Fruit fly (Drosophila melanogaster) whole organism, prepupa: ENCODE data around the gene CG14963.
A peak's percentile ranks its signal among the peaks of the same experiment; 100 is the strongest.

ENCODE experiments used
- Blimp-1 ChIP-seq: fragments of 200-800 bp; sonication (Bioruptor generic); optimal IDR thresholded peaks from 3 replicates; lab custom pipeline; 2017; ENCODE audit warnings: missing biosample characterization, missing genetic modification characterization, mild to moderate bottlenecking, moderate library complexity, missing genetic modification reagents
- CG10631 ChIP-seq: fragments of 200-800 bp; sonication (Bioruptor generic); optimal IDR thresholded peaks from 2 replicates; lab custom pipeline; 2016; ENCODE audit warnings: missing biosample characterization, missing genetic modification characterization
- CG10669 ChIP-seq: fragments of 200-800 bp; sonication (Bioruptor generic); optimal IDR thresholded peaks from 3 replicates; lab custom pipeline; 2018; ENCODE audit warnings: missing biosample characterization, mild to moderate bottlenecking, missing genetic modification characterization, moderate library complexity
- CG11762 ChIP-seq: fragments of 200-800 bp; sonication (Bioruptor generic); optimal IDR thresholded peaks from 3 replicates; lab custom pipeline; 2016; ENCODE audit warnings: missing biosample characterization, missing genetic modification characterization; ENCODE audit not compliant: insufficient read depth
- CG11902 ChIP-seq: fragments of 200-800 bp; sonication (Bioruptor generic); optimal IDR thresholded peaks from 3 replicates; lab custom pipeline; 2016; ENCODE audit warnings: missing biosample characterization, missing genetic modification characterization
- CG15336 ChIP-seq: fragments of 200-800 bp; sonication (Bioruptor generic); IDR thresholded peaks from 2 replicates; pipeline ENCODE4 v1.3.6; 2022; ENCODE audit warnings: missing biosample characterization, missing genetic modification characterization
- CG1621 ChIP-seq: fragments of 200-800 bp; sonication (Bioruptor generic); optimal IDR thresholded peaks from 3 replicates; lab custom pipeline; 2018; ENCODE audit warnings: missing biosample characterization, mild to moderate bottlenecking, missing genetic modification characterization
- CG16779 ChIP-seq: fragments of 200-800 bp; sonication (Bioruptor generic); optimal IDR thresholded peaks from 3 replicates; lab custom pipeline; 2017; ENCODE audit warnings: missing biosample characterization, mild to moderate bottlenecking, missing genetic modification characterization
- CG3032 ChIP-seq: fragments of 200-800 bp; optimal IDR thresholded peaks from 2 replicates; lab custom pipeline; 2019; ENCODE audit warnings: missing biosample characterization, mild to moderate bottlenecking, missing genetic modification characterization, moderate library complexity
- CG31627 ChIP-seq: fragments of 200-800 bp; sonication (Bioruptor generic); optimal IDR thresholded peaks from 3 replicates; lab custom pipeline; 2016; ENCODE audit warnings: missing biosample characterization, missing genetic modification characterization
- CG32006 ChIP-seq: fragments of 200-800 bp; sonication (Bioruptor generic); optimal IDR thresholded peaks from 3 replicates; lab custom pipeline; 2017; ENCODE audit warnings: missing biosample characterization, mild to moderate bottlenecking, missing genetic modification characterization
- CG34406 ChIP-seq: fragments of 200-800 bp; sonication (Bioruptor generic); optimal IDR thresholded peaks from 3 replicates; lab custom pipeline; 2016; ENCODE audit warnings: missing biosample characterization, missing genetic modification characterization
- CG3919 ChIP-seq: fragments of 200-800 bp; sonication (Bioruptor generic); optimal IDR thresholded peaks from 3 replicates; lab custom pipeline; 2016; ENCODE audit warnings: missing biosample characterization, missing genetic modification characterization
- CG4318 ChIP-seq: fragments of 200-800 bp; sonication (Bioruptor generic); optimal IDR thresholded peaks from 3 replicates; lab custom pipeline; 2017; ENCODE audit warnings: missing biosample characterization, mild to moderate bottlenecking, missing genetic modification characterization
- CG6163 ChIP-seq: fragments of 200-800 bp; sonication (Bioruptor generic); IDR thresholded peaks from 3 replicates; pipeline ENCODE4 v1.3.6; 2022; ENCODE audit warnings: missing biosample characterization, missing genetic modification characterization
- CG6792 ChIP-seq: fragments of 200-800 bp; sonication (Bioruptor generic); optimal IDR thresholded peaks from 3 replicates; lab custom pipeline; 2016; ENCODE audit warnings: missing biosample characterization, missing genetic modification characterization
- CG6808 ChIP-seq: fragments of 200-800 bp; sonication (Bioruptor generic); optimal IDR thresholded peaks from 3 replicates; lab custom pipeline; 2017; ENCODE audit warnings: missing biosample characterization, missing genetic modification characterization, mild to moderate bottlenecking, moderate library complexity, missing genetic modification reagents
- CG7368 ChIP-seq: fragments of 200-800 bp; sonication (Bioruptor generic); optimal IDR thresholded peaks from 3 replicates; lab custom pipeline; 2016; ENCODE audit warnings: missing biosample characterization, missing genetic modification characterization
- CG8119 ChIP-seq: fragments of 200-800 bp; sonication (Bioruptor generic); IDR thresholded peaks from 3 replicates; pipeline ENCODE4 v1.3.6; 2022; ENCODE audit warnings: missing biosample characterization, missing genetic modification characterization
- CG8319 ChIP-seq: fragments of 200-800 bp; sonication (Bioruptor generic); optimal IDR thresholded peaks from 3 replicates; lab custom pipeline; 2016; ENCODE audit warnings: missing biosample characterization, missing genetic modification characterization
- CG8632 ChIP-seq: fragments of 200-800 bp; sonication (Bioruptor generic); optimal IDR thresholded peaks from 3 replicates; lab custom pipeline; 2016; ENCODE audit warnings: missing biosample characterization, missing genetic modification characterization
- CG9139 ChIP-seq: fragments of 200-800 bp; sonication (Bioruptor generic); optimal IDR thresholded peaks from 3 replicates; lab custom pipeline; 2017; ENCODE audit warnings: missing biosample characterization, mild to moderate bottlenecking, missing genetic modification characterization
- Eip75B ChIP-seq: fragments of 200-800 bp; sonication (Bioruptor generic); optimal IDR thresholded peaks from 3 replicates; lab custom pipeline; 2016; ENCODE audit warnings: missing biosample characterization, missing genetic modification characterization
- Eip78C ChIP-seq: fragments of 200-800 bp; sonication (Bioruptor generic); peaks from one replicate; lab custom pipeline; 2016; ENCODE audit warnings: missing biosample characterization, missing genetic modification characterization
- Eip93F ChIP-seq: fragments of 200-800 bp; sonication (Bioruptor generic); optimal IDR thresholded peaks from 2 replicates; lab custom pipeline; 2016; ENCODE audit warnings: missing biosample characterization, mild to moderate bottlenecking, missing genetic modification characterization
- Ets21C ChIP-seq: fragments of 200-800 bp; sonication (Bioruptor generic); optimal IDR thresholded peaks from 3 replicates; lab custom pipeline; 2016; ENCODE audit warnings: missing biosample characterization, missing genetic modification characterization
- Ets96B ChIP-seq: fragments of 200-800 bp; optimal IDR thresholded peaks from 2 replicates; lab custom pipeline; 2019; ENCODE audit warnings: missing biosample characterization, mild to moderate bottlenecking, missing genetic modification characterization, moderate library complexity
- Gug ChIP-seq: fragments of 200-800 bp; sonication (Bioruptor generic); IDR thresholded peaks from 2 replicates; pipeline ENCODE4 v1.3.6; 2022; ENCODE audit warnings: missing biosample characterization, missing genetic modification characterization
- Hr38 ChIP-seq: sonication (Bioruptor generic); optimal IDR thresholded peaks from 2 replicates; lab custom pipeline; 2016; ENCODE audit warnings: missing biosample characterization, missing genetic modification characterization
- Hr39 ChIP-seq: fragments of 200-800 bp; sonication (Bioruptor generic); optimal IDR thresholded peaks from 2 replicates; lab custom pipeline; 2016; ENCODE audit warnings: missing biosample characterization, missing genetic modification characterization
- Hr4 ChIP-seq: fragments of 200-800 bp; sonication (Bioruptor generic); optimal IDR thresholded peaks from 3 replicates; lab custom pipeline; 2016; ENCODE audit warnings: missing biosample characterization, missing genetic modification characterization
- Lpt ChIP-seq: fragments of 200-800 bp; sonication (Bioruptor generic); optimal IDR thresholded peaks from 3 replicates; lab custom pipeline; 2016; ENCODE audit warnings: missing biosample characterization, missing genetic modification characterization
- OdsH ChIP-seq: fragments of 200-800 bp; sonication (Bioruptor generic); optimal IDR thresholded peaks from 3 replicates; lab custom pipeline; 2016; ENCODE audit warnings: missing biosample characterization, missing genetic modification characterization
- Smox ChIP-seq: fragments of 200-800 bp; sonication (Bioruptor generic); optimal IDR thresholded peaks from 3 replicates; lab custom pipeline; 2016; ENCODE audit warnings: missing biosample characterization, missing genetic modification characterization
- Sox14 ChIP-seq: fragments of 200-800 bp; sonication (Bioruptor generic); optimal IDR thresholded peaks from 3 replicates; lab custom pipeline; 2016; ENCODE audit warnings: missing biosample characterization, missing genetic modification characterization
- Sox15 ChIP-seq: fragments of 200-800 bp; sonication (Bioruptor generic); optimal IDR thresholded peaks from 3 replicates; lab custom pipeline; 2016; ENCODE audit warnings: missing biosample characterization, missing genetic modification characterization
- achi ChIP-seq: fragments of 200-800 bp; sonication (Bioruptor generic); optimal IDR thresholded peaks from 3 replicates; lab custom pipeline; 2016; ENCODE audit warnings: missing biosample characterization, missing genetic modification characterization
- cyc ChIP-seq: fragments of 200-800 bp; sonication (Bioruptor generic); optimal IDR thresholded peaks from 3 replicates; lab custom pipeline; 2016; ENCODE audit warnings: missing biosample characterization, missing genetic modification characterization
- dac ChIP-seq: fragments of 200-800 bp; sonication (Bioruptor generic); optimal IDR thresholded peaks from 2 replicates; lab custom pipeline; 2017; ENCODE audit warnings: missing biosample characterization, mild to moderate bottlenecking, missing genetic modification characterization
- esn ChIP-seq: fragments of 200-800 bp; sonication (Bioruptor generic); optimal IDR thresholded peaks from 2 replicates; lab custom pipeline; 2016; ENCODE audit warnings: missing biosample characterization, mild to moderate bottlenecking, missing genetic modification characterization, moderate library complexity
- fd59A ChIP-seq: fragments of 200-800 bp; sonication (Bioruptor generic); optimal IDR thresholded peaks from 2 replicates; lab custom pipeline; 2017; ENCODE audit warnings: missing biosample characterization, mild to moderate bottlenecking, missing genetic modification characterization, missing genetic modification reagents
- fd85E ChIP-seq: fragments of 200-800 bp; sonication (Bioruptor generic); optimal IDR thresholded peaks from 3 replicates; lab custom pipeline; 2016; ENCODE audit warnings: missing biosample characterization, missing genetic modification characterization
- fkh ChIP-seq: fragments of 200-800 bp; sonication (Bioruptor generic); optimal IDR thresholded peaks from 3 replicates; lab custom pipeline; 2017; ENCODE audit warnings: missing biosample characterization, mild to moderate bottlenecking, missing genetic modification characterization, moderate library complexity
- lz ChIP-seq: fragments of 200-800 bp; sonication (Bioruptor generic); optimal IDR thresholded peaks from 3 replicates; lab custom pipeline; 2016; ENCODE audit warnings: missing biosample characterization, missing genetic modification characterization
- net ChIP-seq: fragments of 200-800 bp; sonication (Bioruptor generic); optimal IDR thresholded peaks from 3 replicates; lab custom pipeline; 2016; ENCODE audit warnings: missing biosample characterization, missing genetic modification characterization
- pdm3 ChIP-seq: fragments of 200-800 bp; sonication (Bioruptor generic); optimal IDR thresholded peaks from 3 replicates; lab custom pipeline; 2016; ENCODE audit warnings: missing biosample characterization, missing genetic modification characterization
- salr ChIP-seq, 2 experiments: fragments of 200-800 bp; sonication (Bioruptor generic); optimal IDR thresholded peaks; 3 replicates each; lab custom pipeline; 2016 to 2018; ENCODE audit warnings: missing biosample characterization in 2 of 2, missing genetic modification characterization in 2 of 2, mild to moderate bottlenecking in 1 of 2
- spab ChIP-seq: fragments of 200-800 bp; sonication (Bioruptor generic); optimal IDR thresholded peaks from 2 replicates; lab custom pipeline; 2017; ENCODE audit warnings: missing biosample characterization, mild to moderate bottlenecking, missing genetic modification characterization, missing genetic modification reagents
- ss ChIP-seq, 2 experiments: fragments of 200-800 bp; sonication (Bioruptor generic); optimal IDR thresholded peaks; 2 replicates in 1 of 2; 3 replicates in 1 of 2; lab custom pipeline; 2017 to 2018; ENCODE audit warnings: mild to moderate bottlenecking in 2 of 2, missing biosample characterization in 2 of 2, missing genetic modification characterization in 2 of 2, moderate library complexity in 1 of 2
- svp ChIP-seq: fragments of 200-800 bp; sonication (Bioruptor generic); peaks from one replicate; lab custom pipeline; 2016; ENCODE audit warnings: missing biosample characterization, missing genetic modification characterization
- topi ChIP-seq: fragments of 200-800 bp; sonication (Bioruptor generic); optimal IDR thresholded peaks from 3 replicates; lab custom pipeline; 2016; ENCODE audit warnings: missing biosample characterization, missing genetic modification characterization
- vri ChIP-seq: fragments of 200-800 bp; sonication (Bioruptor generic); optimal IDR thresholded peaks from 3 replicates; lab custom pipeline; 2016; ENCODE audit warnings: missing biosample characterization, mild to moderate bottlenecking, missing genetic modification characterization

CG14963 gene

DNA sequence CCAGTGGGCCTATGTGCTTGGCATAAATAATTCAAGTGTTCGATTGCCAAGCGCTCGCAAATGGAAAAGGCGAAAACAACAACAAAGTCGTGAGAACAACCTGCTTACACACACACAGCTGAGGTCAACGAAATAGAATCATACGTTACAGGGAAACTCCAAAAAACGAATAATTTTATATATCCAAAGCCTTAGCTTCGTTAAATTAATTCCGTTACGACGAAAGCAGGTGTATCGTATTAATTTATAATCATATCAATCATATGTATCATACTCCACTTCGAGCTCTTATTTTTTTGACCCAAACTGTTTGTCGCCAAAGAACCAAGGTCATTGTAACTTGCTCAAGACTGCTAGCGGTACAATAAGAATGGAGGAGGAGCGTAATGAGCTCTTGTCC is 7.1 kb upstream of the CG14963 start:
- peak; percentile 83 for TF ChIP-seq CG11902 (GFP tag; lab: Kevin White, UChicago)
- peak; percentile 85 for TF ChIP-seq fd59A (GFP tag; lab: Kevin White, UChicago)
- TF ChIP-seq CG1621 (tag; lab: Kevin White, UChicago): peak; percentile 92
- peak; percentile 86 for TF ChIP-seq CG9139 (GFP tag; lab: Kevin White, UChicago)
- TF ChIP-seq salr (GFP tag; optimal IDR thresholded peaks at IDR 0.05; lab: Kevin White, UChicago): peak in 1 of 2 experiments; percentile 84
- TF ChIP-seq Blimp-1 (GFP tag; lab: Kevin White, UChicago): peak; percentile 76
- TF ChIP-seq CG11762: peak; percentile 83
- TF ChIP-seq CG4318 (GFP tag; lab: Kevin White, UChicago): no peak
- peak; percentile 95 for TF ChIP-seq Hr39 (GFP tag; lab: Kevin White, UChicago)
- TF ChIP-seq Eip78C: peak; percentile 98
- peak; percentile 94 for TF ChIP-seq esn
- TF ChIP-seq Eip93F (GFP tag; lab: Kevin White, UChicago): peak; percentile 86
- peak; percentile 89 for TF ChIP-seq CG34406 (GFP tag; lab: Kevin White, UChicago)
- TF ChIP-seq CG10669 (GFP tag; lab: Kevin White, UChicago): peak; percentile 93
- no peak for TF ChIP-seq vri (GFP tag; lab: Kevin White, UChicago)
- peak; percentile 92 for TF ChIP-seq spab (GFP tag; lab: Kevin White, UChicago)
- peak; percentile 96 for TF ChIP-seq Eip75B (GFP tag; lab: Kevin White, UChicago)
- TF ChIP-seq CG32006 (GFP tag; lab: Kevin White, UChicago): peak; percentile 85
- no peak for TF ChIP-seq Smox (GFP tag; lab: Kevin White, UChicago)
- no peak for TF ChIP-seq achi (GFP tag; lab: Kevin White, UChicago)
- TF ChIP-seq svp: no peak
- TF ChIP-seq OdsH (GFP tag; lab: Kevin White, UChicago): no peak
- TF ChIP-seq CG6808: peak; percentile 91
- TF ChIP-seq CG6163 (GFP tag; lab: Robert Waterston, UW): peak; percentile 96
- peak; percentile 93 for TF ChIP-seq Sox14 (GFP tag; lab: Kevin White, UChicago)
- peak; percentile 91 for TF ChIP-seq CG3032
- no peak for TF ChIP-seq CG10631 (GFP tag; lab: Kevin White, UChicago)
- TF ChIP-seq Sox15 (GFP tag; lab: Kevin White, UChicago): peak; percentile 77
- peak; percentile 90 for TF ChIP-seq CG8632 (GFP tag; lab: Kevin White, UChicago)
- peak; percentile 93 for TF ChIP-seq lz
- TF ChIP-seq ss (GFP tag; optimal IDR thresholded peaks at IDR 0.05; lab: Kevin White, UChicago): peak in 1 of 2 experiments; percentile 89
- TF ChIP-seq CG16779 (tag; lab: Kevin White, UChicago): peak; percentile 82
- peak; percentile 84 for TF ChIP-seq CG8119 (GFP tag; lab: Robert Waterston, UW)
- TF ChIP-seq dac (GFP tag; lab: Kevin White, UChicago): peak; percentile 35
- peak; percentile 76 for TF ChIP-seq Lpt
- peak; percentile 93 for TF ChIP-seq CG6792 (GFP tag; lab: Kevin White, UChicago)
- peak; percentile 90 for TF ChIP-seq pdm3 (GFP tag; lab: Kevin White, UChicago)
- TF ChIP-seq topi (GFP tag; lab: Kevin White, UChicago): peak; percentile 94
- peak; percentile 95 for TF ChIP-seq Ets96B (tag; lab: Kevin White, UChicago)
- TF ChIP-seq CG31627: peak; percentile 91
- TF ChIP-seq net: peak; percentile 87
- peak; percentile 88 for TF ChIP-seq Ets21C (GFP tag; lab: Kevin White, UChicago)
- TF ChIP-seq CG8319 (GFP tag; lab: Kevin White, UChicago): peak; percentile 85
- TF ChIP-seq Hr4: peak; percentile 75
- TF ChIP-seq cyc: peak; percentile 93
- TF ChIP-seq CG7368 (GFP tag; lab: Kevin White, UChicago): peak; percentile 88
- TF ChIP-seq fkh (GFP tag; lab: Kevin White, UChicago): no peak
- peak; percentile 94 for TF ChIP-seq CG3919 (GFP tag; lab: Kevin White, UChicago)
- TF ChIP-seq CG15336 (GFP tag; lab: Robert Waterston, UW): peak; percentile 88
- TF ChIP-seq Hr38: no peak
- peak; percentile 67 for TF ChIP-seq fd85E (GFP tag; lab: Kevin White, UChicago)
- peak; percentile 86 for TF ChIP-seq Gug (GFP tag; lab: Robert Waterston, UW)
